Fruit fly (Drosophila melanogaster) whole organism, pupa: ENCODE data around the gene RanGAP.

ENCODE experiments used
- CG10348 ChIP-seq: fragments of 200-800 bp; sonication (Bioruptor generic); IDR thresholded peaks from 2 replicates; pipeline ENCODE4 v1.3.6; 2022; ENCODE audit warnings: missing biosample characterization, missing genetic modification characterization
- CG12605 ChIP-seq: fragments of 200-800 bp; sonication (Bioruptor generic); IDR thresholded peaks from 2 replicates; pipeline ENCODE4 v1.3.6; 2022; ENCODE audit warnings: missing biosample characterization, missing genetic modification characterization
- CG13204 ChIP-seq: fragments of 200-800 bp; sonication (Bioruptor generic); optimal IDR thresholded peaks from 2 replicates; lab custom pipeline; 2018; ENCODE audit warnings: missing biosample characterization, mild to moderate bottlenecking, missing genetic modification characterization, moderate library complexity
- CG14655 ChIP-seq: fragments of 200-800 bp; sonication (Bioruptor generic); optimal IDR thresholded peaks from 3 replicates; lab custom pipeline; 2017; ENCODE audit warnings: mild to moderate bottlenecking, missing biosample characterization, missing genetic modification reagents, missing genetic modification characterization
- CG15710 ChIP-seq: fragments of 200-800 bp; sonication (Bioruptor generic); optimal IDR thresholded peaks from 2 replicates; lab custom pipeline; 2018; ENCODE audit warnings: missing biosample characterization, mild to moderate bottlenecking, missing genetic modification characterization, moderate library complexity
- CG17806 ChIP-seq: fragments of 200-800 bp; sonication (Bioruptor generic); optimal IDR thresholded peaks from 2 replicates; lab custom pipeline; 2018; ENCODE audit warnings: missing biosample characterization, mild to moderate bottlenecking, missing genetic modification characterization, moderate library complexity
- CG32121 ChIP-seq: fragments of 200-800 bp; sonication (Bioruptor generic); IDR thresholded peaks from 2 replicates; pipeline ENCODE4 v1.3.6; 2022; ENCODE audit warnings: missing biosample characterization, missing genetic modification characterization
- CG34367 ChIP-seq: fragments of 200-800 bp; sonication (Bioruptor generic); optimal IDR thresholded peaks from 2 replicates; lab custom pipeline; 2018; ENCODE audit warnings: missing biosample characterization, mild to moderate bottlenecking, missing genetic modification characterization
- CG4496 ChIP-seq: fragments of 200-800 bp; sonication (Bioruptor generic); IDR thresholded peaks from 3 replicates; pipeline ENCODE4 v1.3.6; 2022; ENCODE audit warnings: missing biosample characterization, missing genetic modification characterization
- CG8159 ChIP-seq: fragments of 200-800 bp; sonication (Bioruptor generic); optimal IDR thresholded peaks from 3 replicates; lab custom pipeline; 2018; ENCODE audit warnings: missing biosample characterization, mild to moderate bottlenecking, missing genetic modification characterization, moderate library complexity
- CG8301 ChIP-seq: fragments of 200-800 bp; sonication (Bioruptor generic); optimal IDR thresholded peaks from 2 replicates; lab custom pipeline; 2018; ENCODE audit warnings: missing biosample characterization, mild to moderate bottlenecking, missing genetic modification characterization
- CG9948 ChIP-seq: fragments of 200-800 bp; sonication (Bioruptor generic); optimal IDR thresholded peaks from 2 replicates; lab custom pipeline; 2018; ENCODE audit warnings: missing biosample characterization, mild to moderate bottlenecking, missing genetic modification characterization, moderate library complexity
- D1 ChIP-seq: fragments of 200-800 bp; sonication (Bioruptor generic); optimal IDR thresholded peaks from 2 replicates; lab custom pipeline; 2018; ENCODE audit warnings: missing biosample characterization, mild to moderate bottlenecking, missing genetic modification characterization, moderate library complexity
- EcR ChIP-seq: fragments of 200-800 bp; sonication (Bioruptor generic); optimal IDR thresholded peaks from 3 replicates; lab custom pipeline; 2019; ENCODE audit warnings: missing biosample characterization, missing genetic modification characterization, mild to moderate bottlenecking, moderate library complexity, missing genetic modification reagents
- Ets98B ChIP-seq: fragments of 200-800 bp; sonication (Bioruptor generic); IDR thresholded peaks from 2 replicates; pipeline ENCODE4 v1.3.6; 2022; ENCODE audit warnings: missing biosample characterization, missing genetic modification characterization
- Pif1A ChIP-seq: fragments of 200-800 bp; sonication (Bioruptor generic); optimal IDR thresholded peaks from 3 replicates; lab custom pipeline; 2016; ENCODE audit warnings: missing biosample characterization, missing genetic modification characterization
- Pif1B ChIP-seq: fragments of 200-800 bp; sonication (Bioruptor generic); optimal IDR thresholded peaks from 3 replicates; lab custom pipeline; 2016; ENCODE audit warnings: missing biosample characterization, missing genetic modification characterization
- Snoo ChIP-seq: fragments of 200-800 bp; sonication (Bioruptor generic); optimal IDR thresholded peaks from 3 replicates; lab custom pipeline; 2017; ENCODE audit warnings: missing biosample characterization, mild to moderate bottlenecking, missing genetic modification characterization, inconsistent platforms
- fd96Ca ChIP-seq: fragments of 200-800 bp; sonication (Bioruptor generic); IDR thresholded peaks from 3 replicates; pipeline ENCODE4 v1.3.6; 2022; ENCODE audit warnings: missing biosample characterization, missing genetic modification characterization
- gl ChIP-seq: fragments of 200-800 bp; sonication (Bioruptor generic); optimal IDR thresholded peaks from 2 replicates; lab custom pipeline; 2018; ENCODE audit warnings: missing biosample characterization, mild to moderate bottlenecking, missing genetic modification characterization
- rn ChIP-seq: fragments of 200-800 bp; sonication (Bioruptor generic); IDR thresholded peaks from 2 replicates; pipeline ENCODE4 v1.3.6; 2022; ENCODE audit warnings: missing biosample characterization, missing genetic modification characterization

Gene RanGAP

DNA sequence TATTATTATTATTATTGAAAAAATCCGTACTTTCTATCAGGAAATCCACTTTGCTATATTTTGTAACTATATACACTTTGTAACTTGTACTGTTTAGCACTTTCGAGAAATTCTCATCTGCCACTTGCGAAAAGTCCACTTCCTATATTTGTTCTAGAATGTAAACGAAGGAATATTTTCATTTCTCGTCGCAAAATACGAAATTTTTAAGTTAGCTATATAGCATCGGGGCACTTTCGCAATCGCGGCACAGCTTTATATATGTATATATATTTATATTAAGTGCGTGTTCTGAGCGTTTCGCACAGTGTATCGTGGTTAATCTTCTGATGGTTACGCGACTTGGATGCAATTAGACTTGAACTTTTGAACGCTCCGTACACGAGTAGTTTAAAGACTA, at the start of gene RanGAP:
RanGAP (plus strand) TSS at position 169 of the 400 bp plus-strand sequence.
- TF ChIP-seq D1 (tag; lab: Kevin White, UChicago) (no peak), CG10348 (GFP tag; lab: Robert Waterston, UW) (no peak), fd96Ca (GFP tag; lab: Robert Waterston, UW) (peak; percentile 48; the same call in 2 of the 3 replicates), CG15710 (peak; percentile 12), CG8159 (tag; lab: Kevin White, UChicago) (peak; percentile 28), CG12605 (GFP tag; lab: Robert Waterston, UW) (no peak; the same call in 1 of the 2 replicates), rn (GFP tag; lab: Robert Waterston, UW) (0 out of 2 replicates have a peak, but pooled peaks have one; percentile 6), CG8301 (peak; percentile 36), CG9948 (tag; lab: Kevin White, UChicago) (peak; percentile 50), CG14655 (GFP tag; lab: Kevin White, UChicago) (peak; percentile 58), CG17806 (tag; lab: Kevin White, UChicago) (peak; percentile 31), gl (tag; lab: Kevin White, UChicago) (no peak), CG34367 (tag; lab: Kevin White, UChicago) (no peak), CG4496 (GFP tag; lab: Robert Waterston, UW) (peak; percentile 25; the same call in 1 of the 3 replicates), Snoo (tag; lab: Kevin White, UChicago) (no peak), CG32121 (GFP tag; lab: Robert Waterston, UW) (peak; percentile 16; the same call in 1 of the 2 replicates), CG13204 (no peak), Pif1B (GFP tag; lab: Kevin White, UChicago) (no peak), EcR (GFP tag; lab: Kevin White, UChicago) (no peak), Pif1A (GFP tag; lab: Kevin White, UChicago) (no peak), Ets98B (GFP tag; lab: Robert Waterston, UW) (no peak)

DNA sequence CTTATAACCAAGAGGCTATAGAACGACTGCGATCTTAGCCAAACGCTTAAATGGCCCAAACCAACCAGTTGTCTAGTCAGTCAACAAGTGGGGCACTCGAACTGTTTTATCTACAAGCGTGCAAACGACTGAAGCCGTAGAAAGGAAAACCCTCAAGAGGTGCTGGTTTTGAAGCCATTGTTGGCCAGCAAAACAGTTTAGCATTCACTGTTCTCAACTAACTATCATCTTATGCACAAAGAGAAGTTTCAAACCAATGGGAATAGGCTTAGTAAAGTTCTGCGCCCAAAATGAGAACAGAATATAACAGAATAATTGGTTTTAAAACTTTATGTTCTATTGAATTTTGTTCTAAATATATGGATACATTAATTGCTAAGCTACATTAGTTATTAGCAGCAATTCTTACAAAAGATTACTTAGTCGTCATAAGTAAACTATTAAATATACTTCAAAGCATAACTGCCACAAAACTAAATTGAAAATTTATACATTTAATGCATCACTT, 48.0 kb upstream of the RanGAP start, which contains the start of gene CG31798:
CG31798 (plus strand) TSS at position 458 of the 508 bp plus-strand sequence.
- TF ChIP-seq CG32121 (GFP tag; lab: Robert Waterston, UW): no peak
- no peak for TF ChIP-seq CG13204
- TF ChIP-seq rn (GFP tag; lab: Robert Waterston, UW): no peak
- TF ChIP-seq D1 (tag; lab: Kevin White, UChicago): no peak
- TF ChIP-seq CG14655 (GFP tag; lab: Kevin White, UChicago): no peak
- no peak for TF ChIP-seq Pif1B (GFP tag; lab: Kevin White, UChicago)
- peak; percentile 65 for TF ChIP-seq gl (tag; lab: Kevin White, UChicago)
- no peak for TF ChIP-seq EcR (GFP tag; lab: Kevin White, UChicago)
- 0 out of 3 replicates have a peak, but pooled peaks have one; percentile 8 for TF ChIP-seq CG4496 (GFP tag; lab: Robert Waterston, UW)
- no peak for TF ChIP-seq CG12605 (GFP tag; lab: Robert Waterston, UW)

DNA sequence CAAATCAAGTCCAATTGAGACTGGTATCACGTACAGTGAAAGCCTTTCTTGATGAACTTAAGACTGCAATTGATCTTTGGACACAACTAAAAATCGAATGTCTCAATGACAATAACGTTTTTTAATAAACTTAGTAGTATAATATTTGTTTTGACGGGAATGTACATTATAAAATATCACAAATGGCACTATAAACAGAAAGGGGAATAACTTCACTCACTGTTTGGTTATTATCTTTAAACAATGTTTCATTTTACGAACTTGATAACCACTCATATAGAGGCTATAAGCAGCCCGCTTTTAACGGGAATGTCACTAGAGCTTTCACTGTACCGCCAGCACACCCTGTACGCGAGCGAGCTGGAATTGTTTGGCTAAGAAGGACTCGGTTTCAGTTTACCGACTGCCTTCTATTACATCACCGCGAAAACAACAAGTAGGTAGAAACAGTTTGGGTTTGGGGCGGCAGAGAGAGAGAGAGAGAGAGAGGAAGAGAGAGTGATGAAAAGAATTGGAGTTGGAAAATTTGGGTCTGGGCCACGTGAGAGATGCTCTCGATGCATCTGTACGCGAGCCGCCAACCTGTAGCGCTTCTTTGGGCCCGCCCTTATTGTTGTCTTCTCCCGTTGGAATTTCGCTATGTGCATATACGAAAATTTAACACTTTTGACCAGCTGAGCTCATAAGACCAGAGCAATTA, 44.0 kb upstream of the RanGAP start:
- TF ChIP-seq CG17806 (tag; lab: Kevin White, UChicago): peak; percentile 27
- peak; percentile 38 for TF ChIP-seq CG9948 (tag; lab: Kevin White, UChicago)
- no peak for TF ChIP-seq Pif1B (GFP tag; lab: Kevin White, UChicago)
- TF ChIP-seq CG10348 (GFP tag; lab: Robert Waterston, UW): no peak
- peak; percentile 66 for TF ChIP-seq CG12605 (GFP tag; lab: Robert Waterston, UW)
- peak; percentile 48 for TF ChIP-seq CG8159 (tag; lab: Kevin White, UChicago)
- no peak for TF ChIP-seq CG32121 (GFP tag; lab: Robert Waterston, UW)
- TF ChIP-seq CG4496 (GFP tag; lab: Robert Waterston, UW): 0 out of 3 replicates have a peak, but pooled peaks have one; percentile 18
- peak; percentile 60 for TF ChIP-seq Pif1A (GFP tag; lab: Kevin White, UChicago)
- peak; percentile 44 for TF ChIP-seq CG15710
- TF ChIP-seq gl (tag; lab: Kevin White, UChicago): no peak
- no peak for TF ChIP-seq CG13204
- peak; percentile 50 for TF ChIP-seq CG8301
- no peak for TF ChIP-seq EcR (GFP tag; lab: Kevin White, UChicago)
- TF ChIP-seq CG14655 (GFP tag; lab: Kevin White, UChicago): peak; percentile 69
- TF ChIP-seq Snoo (tag; lab: Kevin White, UChicago): peak; percentile 61
- TF ChIP-seq, all 21 proteins: peak for 10

DNA sequence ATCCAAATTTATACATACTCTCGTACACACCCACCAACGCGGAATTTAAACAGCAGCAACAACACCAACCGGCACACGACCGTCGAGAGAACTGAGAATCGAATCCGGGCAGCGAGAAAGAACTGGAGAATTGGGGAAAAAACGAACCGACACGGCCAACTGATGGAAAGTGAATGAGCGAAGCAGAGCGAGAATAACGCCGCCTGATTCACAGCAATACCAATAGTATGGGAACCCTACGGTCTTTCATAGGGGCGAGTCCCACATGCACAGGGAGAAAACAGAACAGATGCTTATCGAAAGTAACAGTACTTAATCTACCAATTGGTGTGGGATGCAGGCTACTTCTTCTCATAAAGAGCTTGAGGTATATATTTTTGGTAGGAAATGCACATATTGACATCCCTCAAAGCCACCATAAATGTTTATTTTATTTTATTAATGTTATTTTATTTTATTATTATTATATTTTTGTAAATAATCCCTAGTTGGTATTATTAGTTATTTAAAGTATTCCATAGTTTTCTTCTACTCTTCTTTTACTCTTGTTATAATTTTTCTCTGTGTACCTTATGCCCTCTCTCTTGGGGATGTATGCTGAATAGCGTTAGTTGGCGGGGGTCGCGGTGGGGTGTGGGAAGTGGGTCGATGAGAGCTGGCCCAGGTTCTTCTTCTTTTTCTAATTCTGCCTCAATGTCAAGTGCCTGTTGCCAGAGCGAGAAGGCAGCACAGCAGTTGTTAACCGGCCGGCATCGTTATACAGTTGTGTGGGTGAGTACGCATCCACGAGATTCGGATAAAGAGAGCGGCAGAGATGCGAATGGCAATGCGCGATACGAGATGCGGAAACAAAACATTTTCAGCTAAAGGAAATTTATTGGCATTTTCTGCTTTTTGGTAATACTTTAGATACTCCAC, 43.2 kb upstream of the RanGAP start, which contains the start of gene CG17544:
CG17544 (minus strand) TSS at position 177 of the 918 bp plus-strand sequence.
- TF ChIP-seq Snoo (tag; lab: Kevin White, UChicago): peak; percentile 83
- peak; percentile 71 for TF ChIP-seq CG13204
- no peak for TF ChIP-seq EcR (GFP tag; lab: Kevin White, UChicago)
- peak; percentile 76 for TF ChIP-seq CG12605 (GFP tag; lab: Robert Waterston, UW)
- TF ChIP-seq gl (tag; lab: Kevin White, UChicago): no peak
- TF ChIP-seq Pif1B (GFP tag; lab: Kevin White, UChicago): no peak
- peak; percentile 56; the same call in 2 of the 3 replicates for TF ChIP-seq CG4496 (GFP tag; lab: Robert Waterston, UW)
- TF ChIP-seq Pif1A (GFP tag; lab: Kevin White, UChicago): peak; percentile 41
- TF ChIP-seq CG14655 (GFP tag; lab: Kevin White, UChicago): peak; percentile 88
- peak; percentile 66 for TF ChIP-seq fd96Ca (GFP tag; lab: Robert Waterston, UW)
- TF ChIP-seq CG34367 (tag; lab: Kevin White, UChicago): peak; percentile 63
- no peak for TF ChIP-seq D1 (tag; lab: Kevin White, UChicago)
- peak; percentile 46 for TF ChIP-seq Ets98B (GFP tag; lab: Robert Waterston, UW)
- no peak for TF ChIP-seq CG10348 (GFP tag; lab: Robert Waterston, UW)
- TF ChIP-seq CG8301: peak; percentile 51
- TF ChIP-seq CG32121 (GFP tag; lab: Robert Waterston, UW): peak; percentile 49; the same call in 1 of the 2 replicates
- TF ChIP-seq CG8159 (tag; lab: Kevin White, UChicago): peak; percentile 85
- TF ChIP-seq CG17806 (tag; lab: Kevin White, UChicago): peak; percentile 77
- TF ChIP-seq CG9948 (tag; lab: Kevin White, UChicago): peak; percentile 84
- TF ChIP-seq CG15710: peak; percentile 83
- no peak; the same call in 1 of the 2 replicates for TF ChIP-seq rn (GFP tag; lab: Robert Waterston, UW)
